Fruit fly (Drosophila melanogaster) whole organism, embryonic: Measurements from ENCODE around the gene Ilk.

Experiments
- CG10147 ChIP-seq: fragments of 200-800 bp; sonication (Bioruptor generic); optimal IDR thresholded peaks from 2 replicates; lab custom pipeline; 2019; ENCODE audit warnings: missing biosample characterization, mild to moderate bottlenecking, missing genetic modification characterization, moderate library complexity
- CG10431 ChIP-seq: fragments of 200-800 bp; sonication (Bioruptor generic); optimal IDR thresholded peaks from 3 replicates; lab custom pipeline; 2018; ENCODE audit warnings: missing biosample characterization, mild to moderate bottlenecking, missing genetic modification characterization
- CG11560 ChIP-seq: fragments of 200-800 bp; sonication (Bioruptor generic); IDR thresholded peaks from 3 replicates; pipeline ENCODE4 v1.3.6; 2022; ENCODE audit warnings: missing biosample characterization, missing genetic modification characterization
- CG12104 ChIP-seq: fragments of 200-800 bp; sonication (Bioruptor generic); optimal IDR thresholded peaks from 3 replicates; lab custom pipeline; 2016; ENCODE audit warnings: missing biosample characterization, missing genetic modification characterization
- CG12155 ChIP-seq: fragments of 200-800 bp; sonication (Bioruptor generic); optimal IDR thresholded peaks from 3 replicates; lab custom pipeline; 2016; ENCODE audit warnings: missing biosample characterization, missing genetic modification characterization
- CG12219 ChIP-seq: fragments of 200-800 bp; sonication (Bioruptor generic); optimal IDR thresholded peaks from 3 replicates; lab custom pipeline; 2018; ENCODE audit warnings: missing biosample characterization, mild to moderate bottlenecking, missing genetic modification characterization
- CG12299 ChIP-seq: fragments of 200-800 bp; sonication (Bioruptor generic); optimal IDR thresholded peaks from 2 replicates; lab custom pipeline; 2018; ENCODE audit warnings: missing biosample characterization, mild to moderate bottlenecking, missing genetic modification characterization
- CG13287 ChIP-seq: fragments of 200-800 bp; sonication (Bioruptor generic); IDR thresholded peaks from 2 replicates; pipeline ENCODE4 v1.3.6; 2022; ENCODE audit warnings: missing biosample characterization, missing genetic modification characterization; ENCODE audit not compliant: partially characterized antibody
- CG13424 ChIP-seq: fragments of 200-800 bp; sonication (Bioruptor generic); optimal IDR thresholded peaks from 2 replicates; lab custom pipeline; 2019; ENCODE audit warnings: missing biosample characterization, mild to moderate bottlenecking, missing genetic modification characterization, moderate library complexity
- CG17612 ChIP-seq: fragments of 200-800 bp; sonication (Bioruptor generic); IDR thresholded peaks from 2 replicates; pipeline ENCODE4 v1.3.6; 2022; ENCODE audit warnings: missing biosample characterization, missing genetic modification characterization
- CG17912 ChIP-seq: fragments of 200-800 bp; sonication (Bioruptor generic); optimal IDR thresholded peaks from 2 replicates; lab custom pipeline; 2018; ENCODE audit warnings: missing biosample characterization, mild to moderate bottlenecking, missing genetic modification characterization
- CG18011 ChIP-seq: fragments of 200-800 bp; sonication (Bioruptor generic); optimal IDR thresholded peaks from 2 replicates; lab custom pipeline; 2017; ENCODE audit warnings: missing biosample characterization, missing genetic modification characterization, mild to moderate bottlenecking, moderate library complexity, missing genotype
- CG2875 ChIP-seq: fragments of 200-800 bp; sonication (Bioruptor generic); optimal IDR thresholded peaks from 2 replicates; lab custom pipeline; 2017; ENCODE audit warnings: missing biosample characterization, mild to moderate bottlenecking, missing genetic modification characterization, missing genetic modification reagents
- CG31224 ChIP-seq: fragments of 200-800 bp; sonication (Bioruptor generic); IDR thresholded peaks from 2 replicates; pipeline ENCODE4 v1.3.6; 2022; ENCODE audit warnings: missing biosample characterization, missing genetic modification characterization
- CG42726 ChIP-seq: fragments of 200-800 bp; sonication (Bioruptor generic); IDR thresholded peaks from 2 replicates; pipeline ENCODE4 v1.3.6; 2022; ENCODE audit warnings: missing biosample characterization, missing genetic modification characterization; ENCODE audit not compliant: partially characterized antibody
- CG4404 ChIP-seq: fragments of 200-800 bp; sonication (Bioruptor generic); IDR thresholded peaks from 2 replicates; pipeline ENCODE4 v1.3.6; 2022; ENCODE audit warnings: missing biosample characterization, missing genetic modification characterization
- CG5245 ChIP-seq: fragments of 200-800 bp; sonication (Bioruptor generic); optimal IDR thresholded peaks from 3 replicates; lab custom pipeline; 2016; ENCODE audit warnings: missing biosample characterization, missing genetic modification characterization
- CG6683 ChIP-seq: fragments of 200-800 bp; sonication (Bioruptor generic); optimal IDR thresholded peaks from 2 replicates; lab custom pipeline; 2017; ENCODE audit warnings: missing biosample characterization, mild to moderate bottlenecking, missing genetic modification characterization, missing genetic modification reagents
- CG6689 ChIP-seq: fragments of 200-800 bp; sonication (Bioruptor generic); IDR thresholded peaks from 2 replicates; pipeline ENCODE4 v1.3.6; 2022; ENCODE audit warnings: missing biosample characterization, missing genetic modification characterization
- CG8924 ChIP-seq: fragments of 200-800 bp; optimal IDR thresholded peaks from 3 replicates; lab custom pipeline; 2019; ENCODE audit warnings: missing biosample characterization, mild to moderate bottlenecking, missing genetic modification characterization, moderate library complexity
- Dfd ChIP-seq, 2 experiments: fragments of >200 bp; optimal IDR thresholded peaks; 2 replicates each; lab custom pipeline; 2017; ENCODE audit warnings: missing biosample characterization in 2 of 2, missing genetic modification characterization in 2 of 2
- ERR ChIP-seq: fragments of 200-800 bp; sonication (Bioruptor generic); optimal IDR thresholded peaks from 2 replicates; lab custom pipeline; 2016; ENCODE audit warnings: missing biosample characterization, missing genetic modification characterization
- H2.0 ChIP-seq: fragments of 200-800 bp; sonication (Bioruptor generic); IDR thresholded peaks from 2 replicates; pipeline ENCODE4 v1.3.6; 2022; ENCODE audit warnings: missing biosample characterization, missing genetic modification characterization
- Mad ChIP-seq: fragments of 200-800 bp; sonication (Bioruptor generic); optimal IDR thresholded peaks from 2 replicates; lab custom pipeline; 2016; ENCODE audit warnings: missing biosample characterization, missing genetic modification characterization
- Meics ChIP-seq: fragments of 200-800 bp; sonication (Bioruptor generic); optimal IDR thresholded peaks from 2 replicates; lab custom pipeline; 2017; ENCODE audit warnings: missing biosample characterization, mild to moderate bottlenecking, missing genetic modification characterization
- Nf-YA ChIP-seq: fragments of 200-800 bp; sonication (Bioruptor generic); IDR thresholded peaks from 2 replicates; pipeline ENCODE4 v1.3.6; 2022; ENCODE audit warnings: missing biosample characterization, missing genetic modification characterization
- Xrp1 ChIP-seq: fragments of 200-800 bp; sonication (Bioruptor generic); IDR thresholded peaks from 2 replicates; pipeline ENCODE4 v1.3.6; 2022; ENCODE audit warnings: missing biosample characterization, missing genetic modification characterization
- bigmax ChIP-seq: fragments of 200-800 bp; sonication (Bioruptor generic); optimal IDR thresholded peaks from 2 replicates; lab custom pipeline; 2018; ENCODE audit warnings: missing biosample characterization, mild to moderate bottlenecking, missing genetic modification characterization
- chn ChIP-seq: fragments of 200-800 bp; sonication (Bioruptor generic); optimal IDR thresholded peaks from 2 replicates; lab custom pipeline; 2016; ENCODE audit warnings: missing biosample characterization, missing genetic modification characterization
- ci ChIP-seq: fragments of 200-800 bp; sonication (Bioruptor generic); IDR thresholded peaks from 3 replicates; pipeline ENCODE4 v1.3.6; 2022; ENCODE audit warnings: missing biosample characterization, missing genetic modification characterization
- corto ChIP-seq: fragments of 200-800 bp; sonication (Bioruptor generic); optimal IDR thresholded peaks from 2 replicates; lab custom pipeline; 2016; ENCODE audit warnings: missing biosample characterization, mild to moderate bottlenecking, missing genetic modification characterization, moderate library complexity
- croc ChIP-seq: fragments of 200-800 bp; sonication (Bioruptor generic); conservative IDR thresholded peaks from 3 replicates; pipeline ENCODE4 v1.3.6; 2022; ENCODE audit warnings: missing biosample characterization, missing genetic modification characterization
- dan ChIP-seq: fragments of 200-800 bp; sonication (Bioruptor generic); IDR thresholded peaks from 2 replicates; pipeline ENCODE4 v1.3.6; 2022; ENCODE audit warnings: missing biosample characterization, missing genetic modification characterization
- dm ChIP-seq: fragments of 200-800 bp; sonication (Bioruptor generic); optimal IDR thresholded peaks from 3 replicates; lab custom pipeline; 2016; ENCODE audit warnings: missing biosample characterization, missing genetic modification characterization
- eve ChIP-seq, 2 experiments: fragments of >200 bp; optimal IDR thresholded peaks; 2 replicates each; lab custom pipeline; 2017; ENCODE audit warnings: missing biosample characterization in 2 of 2, missing genetic modification characterization in 2 of 2
- fd96Cb ChIP-seq: fragments of 200-800 bp; sonication (Bioruptor generic); optimal IDR thresholded peaks from 2 replicates; lab custom pipeline; 2018; ENCODE audit warnings: missing biosample characterization, mild to moderate bottlenecking, missing genetic modification characterization, moderate library complexity
- gem ChIP-seq: fragments of 200-800 bp; sonication (Bioruptor generic); optimal IDR thresholded peaks from 2 replicates; lab custom pipeline; 2019; ENCODE audit warnings: missing biosample characterization, mild to moderate bottlenecking, missing genetic modification characterization, moderate library complexity
- grn ChIP-seq: fragments of 200-800 bp; sonication (Bioruptor generic); optimal IDR thresholded peaks from 3 replicates; lab custom pipeline; 2017; ENCODE audit warnings: missing biosample characterization, missing genetic modification characterization
- hth ChIP-seq: fragments of >200 bp; optimal IDR thresholded peaks from 2 replicates; lab custom pipeline; 2017; ENCODE audit warnings: inconsistent platforms
- jing ChIP-seq: fragments of 200-800 bp; sonication (Bioruptor generic); optimal IDR thresholded peaks from 2 replicates; lab custom pipeline; 2018; ENCODE audit warnings: missing biosample characterization, mild to moderate bottlenecking, missing genetic modification characterization
- ken ChIP-seq: fragments of 200-800 bp; sonication (Bioruptor generic); IDR thresholded peaks from 3 replicates; pipeline ENCODE4 v1.3.6; 2022; ENCODE audit warnings: missing biosample characterization, missing genetic modification characterization
- kni ChIP-seq: fragments of 200-800 bp; sonication (Bioruptor generic); optimal IDR thresholded peaks from 3 replicates; lab custom pipeline; 2017; ENCODE audit warnings: mild to moderate bottlenecking, missing biosample characterization, missing genetic modification reagents, missing genetic modification characterization
- luna ChIP-seq: fragments of 200-800 bp; sonication (Bioruptor generic); optimal IDR thresholded peaks from 2 replicates; lab custom pipeline; 2016; ENCODE audit warnings: missing biosample characterization, missing genetic modification characterization
- maf-S ChIP-seq: fragments of 200-800 bp; sonication (Bioruptor generic); optimal IDR thresholded peaks from 2 replicates; lab custom pipeline; 2016; ENCODE audit warnings: missing biosample characterization, missing genetic modification characterization
- mirr ChIP-seq: fragments of 200-800 bp; sonication (Bioruptor generic); optimal IDR thresholded peaks from 3 replicates; lab custom pipeline; 2018; ENCODE audit warnings: missing biosample characterization, mild to moderate bottlenecking, missing genetic modification characterization
- pfk ChIP-seq: fragments of 200-800 bp; sonication (Bioruptor generic); optimal IDR thresholded peaks from 2 replicates; lab custom pipeline; 2018; ENCODE audit warnings: missing biosample characterization, mild to moderate bottlenecking, missing genetic modification characterization, moderate library complexity
- repo ChIP-seq: fragments of 200-800 bp; sonication (Bioruptor generic); optimal IDR thresholded peaks from 2 replicates; lab custom pipeline; 2016; ENCODE audit warnings: missing biosample characterization, missing genetic modification characterization
- row ChIP-seq: fragments of 200-800 bp; sonication (Bioruptor generic); IDR thresholded peaks from 3 replicates; pipeline ENCODE4 v1.3.6; 2022; ENCODE audit warnings: missing biosample characterization, missing genetic modification characterization
- tgo ChIP-seq: fragments of 200-800 bp; sonication (Bioruptor generic); IDR thresholded peaks from 3 replicates; pipeline ENCODE4 v1.3.6; 2022; ENCODE audit warnings: missing biosample characterization, missing genetic modification characterization
- vfl ChIP-seq: fragments of 200-800 bp; sonication (Bioruptor generic); optimal IDR thresholded peaks from 2 replicates; lab custom pipeline; 2016; ENCODE audit warnings: missing biosample characterization, missing genetic modification characterization
- zen2 ChIP-seq: fragments of 200-800 bp; sonication (Bioruptor generic); IDR thresholded peaks from 3 replicates; pipeline ENCODE4 v1.3.6; 2022; ENCODE audit warnings: missing biosample characterization, missing genetic modification characterization; ENCODE audit not compliant: partially characterized antibody

The Ilk gene

DNA sequence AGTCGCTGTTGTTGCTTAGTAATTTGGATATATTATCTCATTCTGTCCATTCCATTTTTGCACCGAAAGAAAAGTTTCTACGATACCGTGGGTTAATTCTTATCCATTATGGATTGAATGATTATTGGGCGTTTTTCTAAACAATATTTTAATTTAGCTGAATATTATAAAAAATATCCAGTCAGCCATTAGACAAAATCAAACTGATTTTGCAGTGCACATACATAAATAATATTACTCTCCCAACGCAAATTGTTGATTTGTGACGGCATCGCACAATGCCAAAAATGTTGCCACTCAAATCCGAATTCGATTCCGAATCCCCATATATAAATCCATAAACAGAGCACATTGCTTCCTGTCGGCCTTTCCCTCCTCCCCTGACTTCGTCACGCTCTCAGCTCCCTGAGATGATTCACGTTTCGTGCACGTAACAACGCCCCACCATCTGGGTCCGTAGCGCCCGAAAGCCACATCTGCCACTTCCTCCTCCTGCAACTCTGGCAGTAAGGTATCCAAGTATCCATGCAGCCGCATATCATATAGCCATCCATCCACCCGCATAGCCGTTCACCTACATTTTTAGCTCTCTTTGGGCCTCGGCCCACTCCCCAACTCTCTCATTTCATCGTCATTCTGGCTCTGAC, 39.6 kb upstream of the Ilk start (continued):
- TF ChIP-seq CG17912, result no peak
- peak; percentile 16 for TF ChIP-seq CG12299 (tag; lab: Kevin White, UChicago)
- peak; percentile 68; the same call in 2 of the 3 replicates for TF ChIP-seq tgo
- TF ChIP-seq eve (GFP tag; optimal IDR thresholded peaks at IDR 0.05; lab: Kevin White, UChicago), result no peak
- TF ChIP-seq Meics (GFP tag; lab: Kevin White, UChicago), result peak; percentile 84
- TF ChIP-seq Nf-YA, result peak; percentile 53
- peak; percentile 49 for TF ChIP-seq CG12219 (GFP tag; lab: Kevin White, UChicago)
- TF ChIP-seq ci, result peak; percentile 52; the same call in 2 of the 3 replicates
- peak; percentile 43 for TF ChIP-seq CG18011
- peak; percentile 30 for TF ChIP-seq CG12104 (GFP tag; lab: Kevin White, UChicago)
- TF ChIP-seq CG13424 (tag; lab: Kevin White, UChicago), result peak; percentile 57
- TF ChIP-seq grn (GFP tag; lab: Kevin White, UChicago), result no peak
- no peak for TF ChIP-seq pfk (GFP tag; lab: Kevin White, UChicago)
- TF ChIP-seq CG4404 (GFP tag; lab: Robert Waterston, UW), result 0 out of 2 replicates have a peak, but pooled peaks have one; percentile 18
- TF ChIP-seq CG11560 (tag; lab: Robert Waterston, UW), result peak; percentile 68; the same call in 2 of the 3 replicates
- peak; percentile 73 for TF ChIP-seq CG12155
- peak; percentile 64; the same call in 1 of the 2 replicates for TF ChIP-seq CG17612 (GFP tag; lab: Robert Waterston, UW)
- TF ChIP-seq hth (lab: Kevin White, UChicago), result no peak
- TF ChIP-seq CG2875 (GFP tag; lab: Kevin White, UChicago), result no peak
- no peak for TF ChIP-seq Dfd (GFP tag; optimal IDR thresholded peaks at IDR 0.05; lab: Kevin White, UChicago)
- TF ChIP-seq CG10431, result no peak
- no peak for TF ChIP-seq CG42726 (GFP tag; lab: Robert Waterston, UW)
- no peak for TF ChIP-seq dm (GFP tag; lab: Kevin White, UChicago)
- peak; percentile 70 for TF ChIP-seq CG31224 (GFP tag; lab: Robert Waterston, UW)
- no peak for TF ChIP-seq ERR (GFP tag; lab: Kevin White, UChicago)
- no peak for TF ChIP-seq repo (GFP tag; lab: Kevin White, UChicago)
- TF ChIP-seq maf-S, result peak; percentile 13
- peak; percentile 64 for TF ChIP-seq H2.0 (GFP tag; lab: Robert Waterston, UW)
- TF ChIP-seq corto (GFP tag; lab: Kevin White, UChicago), result peak; percentile 30
- TF ChIP-seq CG5245 (GFP tag; lab: Kevin White, UChicago), result no peak
- TF ChIP-seq CG6689 (GFP tag; lab: Robert Waterston, UW), result peak; percentile 67
- no peak for TF ChIP-seq bigmax (GFP tag; lab: Kevin White, UChicago)
- peak; percentile 79 for TF ChIP-seq row (GFP tag; lab: Robert Waterston, UW)
- no peak for TF ChIP-seq gem (tag; lab: Kevin White, UChicago)
- TF ChIP-seq mirr, result no peak
- TF ChIP-seq CG8924 (tag; lab: Kevin White, UChicago), result no peak
- TF ChIP-seq jing (GFP tag; lab: Kevin White, UChicago), result no peak
- no peak for TF ChIP-seq kni
- no peak; the same call in 1 of the 2 replicates for TF ChIP-seq Xrp1
- TF ChIP-seq CG6683 (GFP tag; lab: Kevin White, UChicago), result peak; percentile 36
- TF ChIP-seq chn (GFP tag; lab: Kevin White, UChicago), result no peak
- TF ChIP-seq luna (GFP tag; lab: Kevin White, UChicago), result no peak
- TF ChIP-seq zen2 (GFP tag; lab: Robert Waterston, UW), result no peak
- TF ChIP-seq ken (GFP tag; lab: Robert Waterston, UW), result no peak
- TF ChIP-seq dan, result no peak
- no peak for TF ChIP-seq croc (GFP tag; lab: Robert Waterston, UW)
- TF ChIP-seq Mad (GFP tag; lab: Kevin White, UChicago), result peak; percentile 48
- no peak for TF ChIP-seq CG13287 (GFP tag; lab: Robert Waterston, UW)
- TF ChIP-seq fd96Cb, result peak; percentile 5
- no peak for TF ChIP-seq vfl
- TF ChIP-seq CG10147 (GFP tag; lab: Kevin White, UChicago), result peak; percentile 58
